Worm (Caenorhabditis elegans) whole organism, L2 larva: ENCODE data around the gene F18A1.7.

Experiments used
- alr-1 ChIP-seq: fragments of 150-350 bp; optimal IDR thresholded peaks from 2 replicates; lab custom pipeline; 2014; ENCODE audit warnings: missing biosample characterization, missing genetic modification characterization
- ama-1 ChIP-seq: fragments of 150-350 bp; optimal IDR thresholded peaks from 2 replicates; lab custom pipeline; 2018; ENCODE audit warnings: inconsistent platforms
- ceh-16 ChIP-seq: fragments of 150-350 bp; optimal IDR thresholded peaks from 2 replicates; lab custom pipeline; 2014; ENCODE audit warnings: missing biosample characterization, missing genetic modification characterization
- dmd-4 ChIP-seq: sonication (generic microtip); optimal IDR thresholded peaks from 2 replicates; lab custom pipeline; 2017; ENCODE audit warnings: missing biosample characterization, missing genetic modification characterization
- elt-3 ChIP-seq: sonication (generic microtip); optimal IDR thresholded peaks from 2 replicates; lab custom pipeline; 2017; ENCODE audit warnings: missing biosample characterization, missing genetic modification characterization
- mab-5 ChIP-seq: fragments of 150-350 bp; optimal IDR thresholded peaks from 2 replicates; lab custom pipeline; 2014; ENCODE audit warnings: missing biosample characterization, missing genetic modification characterization
- nhr-11 ChIP-seq: fragments of 150-350 bp; optimal IDR thresholded peaks from 2 replicates; lab custom pipeline; 2014; ENCODE audit warnings: missing biosample characterization, missing genetic modification characterization
- nhr-12 ChIP-seq: fragments of 150-350 bp; optimal IDR thresholded peaks from 2 replicates; lab custom pipeline; 2014; ENCODE audit warnings: missing biosample characterization, missing genetic modification characterization
- nhr-237 ChIP-seq: fragments of 150-350 bp; optimal IDR thresholded peaks from 2 replicates; lab custom pipeline; 2014; ENCODE audit warnings: missing biosample characterization, missing genetic modification characterization
- skn-1 ChIP-seq: sonication (generic microtip); optimal IDR thresholded peaks from 2 replicates; lab custom pipeline; 2017; ENCODE audit warnings: missing biosample characterization, missing genetic modification characterization
- snpc-4 ChIP-seq: fragments of 150-350 bp; optimal IDR thresholded peaks from 2 replicates; lab custom pipeline; 2014; ENCODE audit warnings: missing biosample characterization, missing genetic modification characterization
- unc-55 ChIP-seq: fragments of 150-350 bp; sonication (generic microtip); optimal IDR thresholded peaks from 3 replicates; lab custom pipeline; 2014; ENCODE audit warnings: missing biosample characterization, missing genetic modification reagents, missing genetic modification characterization
- ztf-4 ChIP-seq: fragments of 150-350 bp; optimal IDR thresholded peaks from 2 replicates; lab custom pipeline; 2014; ENCODE audit warnings: missing biosample characterization, missing genetic modification characterization

ce11 chrII:7693929-7694328 is 30.4 kb upstream of the F18A1.7 start, which contains the start of gene nhx-2:
- TF ChIP-seq ama-1 (lab: Kevin White, UChicago), result no peak
- no peak for TF ChIP-seq nhr-11 (tag; lab: Kevin White, UChicago)
- no peak for TF ChIP-seq nhr-12
- no peak for TF ChIP-seq ztf-4
- TF ChIP-seq snpc-4 (tag; lab: Kevin White, UChicago), result no peak
- TF ChIP-seq dmd-4 (tag; lab: Kevin White, UChicago), result no peak
- TF ChIP-seq elt-3, result no peak
- TF ChIP-seq alr-1, result no peak
- TF ChIP-seq unc-55 (GFP tag; lab: Kevin White, UChicago), result no peak
- TF ChIP-seq mab-5, result no peak
- TF ChIP-seq ceh-16 (tag; lab: Kevin White, UChicago), result no peak
- no peak for TF ChIP-seq nhr-237 (tag; lab: Kevin White, UChicago)
- TF ChIP-seq skn-1 (tag; lab: Kevin White, UChicago), result no peak
